Worm (Caenorhabditis elegans): Measurements from ENCODE around the gene F53F1.6.
A peak's percentile ranks its signal among the peaks of the same experiment; 100 is the strongest.

The F53F1.6 gene

DNA sequence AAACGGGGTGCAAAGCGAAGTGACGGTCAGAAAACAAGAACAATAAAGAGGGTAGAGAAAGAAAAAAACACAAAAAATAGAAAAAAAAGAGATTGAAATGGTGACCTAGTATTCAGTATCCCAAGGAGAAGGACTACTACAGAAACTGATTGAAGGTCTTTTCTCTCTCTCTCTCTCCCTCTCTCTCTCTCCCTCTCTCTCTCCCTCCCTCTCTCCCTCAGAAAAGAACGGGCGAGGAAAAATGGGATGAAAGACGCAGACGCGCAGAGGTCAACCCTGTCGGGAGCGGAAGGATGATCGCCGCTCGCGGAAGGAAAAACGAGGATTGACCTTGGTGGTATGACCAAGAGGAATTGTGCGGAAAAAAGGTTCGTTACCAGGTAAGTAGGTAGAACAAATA, 42.9 kb downstream of the F53F1.6 start:
- TF ChIP-seq nhr-76 (tag; optimal IDR thresholded peaks at IDR 0.05) (no peak), egl-5 (tag; optimal IDR thresholded peaks at IDR 0.05) (no peak), aly-2 (tag; optimal IDR thresholded peaks at IDR 0.05) (no peak), daf-12 (tag; optimal IDR thresholded peaks at IDR 0.05) (no peak), pha-4 (tag; optimal IDR thresholded peaks at IDR 0.05) (no peak), fos-1 (tag; optimal IDR thresholded peaks at IDR 0.05) (no peak), lsy-12 (tag; optimal IDR thresholded peaks at IDR 0.05) (peak; percentile 18), nhr-67 (tag; optimal IDR thresholded peaks at IDR 0.05) (no peak), elt-3 (tag; optimal IDR thresholded peaks at IDR 0.05) (no peak), nhr-25 (tag; optimal IDR thresholded peaks at IDR 0.05) (peak; percentile 93), elt-2 (tag; optimal IDR thresholded peaks at IDR 0.05) (peak; percentile 31), snpc-4 (tag; optimal IDR thresholded peaks at IDR 0.05) (no peak), sea-2 (GFP tag; optimal IDR thresholded peaks at IDR 0.05) (no peak), ceh-28 (tag; optimal IDR thresholded peaks at IDR 0.05) (peak; percentile 56), jun-1 (tag; optimal IDR thresholded peaks at IDR 0.05) (peak; percentile 16), zag-1 (tag; optimal IDR thresholded peaks at IDR 0.05) (no peak), nhr-23 (tag; optimal IDR thresholded peaks at IDR 0.05) (peak; percentile 95), tbx-2 (tag; optimal IDR thresholded peaks at IDR 0.05) (peak; percentile 6), lin-15B (tag; optimal IDR thresholded peaks at IDR 0.05) (no peak), mdl-1 (tag; optimal IDR thresholded peaks at IDR 0.05) (no peak), nhr-11 (tag; optimal IDR thresholded peaks at IDR 0.05) (no peak), nhr-12 (tag; optimal IDR thresholded peaks at IDR 0.05) (no peak), eor-1 (tag; optimal IDR thresholded peaks at IDR 0.05) (no peak), lin-39 (tag; optimal IDR thresholded peaks at IDR 0.05) (no peak), ceh-16 (tag; optimal IDR thresholded peaks at IDR 0.05) (no peak), egl-27 (tag; optimal IDR thresholded peaks at IDR 0.05) (no peak), fkh-2 (tag; optimal IDR thresholded peaks at IDR 0.05) (no peak), unc-39 (tag; optimal IDR thresholded peaks at IDR 0.05) (no peak), ztf-4 (tag; optimal IDR thresholded peaks at IDR 0.05) (no peak), nfya-1 (tag; optimal IDR thresholded peaks at IDR 0.05; ENCODE audit: insufficient read depth) (no peak), nhr-28 (tag; optimal IDR thresholded peaks at IDR 0.05) (no peak), ceh-9 (tag; optimal IDR thresholded peaks at IDR 0.05) (no peak), R02D3.7 (tag; optimal IDR thresholded peaks at IDR 0.05) (no peak), hmg-11 (tag; optimal IDR thresholded peaks at IDR 0.05) (no peak), fkh-10 (GFP tag; optimal IDR thresholded peaks at IDR 0.05) (no peak), nhr-237 (tag; optimal IDR thresholded peaks at IDR 0.05) (no peak), unc-62 (GFP tag; optimal IDR thresholded peaks at IDR 0.05) (no peak), ceh-82 (tag; optimal IDR thresholded peaks at IDR 0.05) (no peak), ZK546.5 (tag; optimal IDR thresholded peaks at IDR 0.05) (no peak), ama-1 (optimal IDR thresholded peaks at IDR 0.05) (no peak), skn-1 (tag; optimal IDR thresholded peaks at IDR 0.05) (no peak), nhr-43 (tag; optimal IDR thresholded peaks at IDR 0.05; ENCODE audit: poor library complexity, severe bottlenecking) (peak; percentile 49), pqm-1 (tag; optimal IDR thresholded peaks at IDR 0.05) (no peak), elt-1 (tag; optimal IDR thresholded peaks at IDR 0.05) (no peak), ztf-11 (tag; optimal IDR thresholded peaks at IDR 0.05) (no peak), nhr-77 (tag; optimal IDR thresholded peaks at IDR 0.05) (no peak), mml-1 (tag; optimal IDR thresholded peaks at IDR 0.05) (no peak)

DNA sequence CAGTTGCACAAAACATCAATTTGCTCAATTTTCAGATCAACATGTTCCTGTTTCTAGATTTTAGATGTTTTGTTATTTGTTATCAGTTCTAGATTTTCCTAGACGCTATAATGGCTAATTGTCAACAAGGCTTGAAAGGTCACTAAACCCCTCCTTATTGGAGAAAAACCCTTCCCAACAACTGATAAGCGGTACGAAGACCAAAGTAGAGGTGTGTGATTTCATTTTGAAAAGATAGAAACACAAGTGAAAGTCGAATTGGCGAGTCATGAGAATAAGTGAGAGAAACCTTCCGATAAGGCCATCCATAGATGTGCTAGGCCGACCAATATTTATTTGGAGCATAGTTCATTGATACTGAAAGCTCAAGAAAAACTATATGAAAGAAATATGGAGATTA, 43.8 kb downstream of the F53F1.6 start:
- TF ChIP-seq nhr-11 (tag; optimal IDR thresholded peaks at IDR 0.05) (no peak), lsy-12 (tag; optimal IDR thresholded peaks at IDR 0.05) (no peak), ztf-11 (tag; optimal IDR thresholded peaks at IDR 0.05) (no peak), nhr-23 (tag; optimal IDR thresholded peaks at IDR 0.05) (peak; percentile 67), ceh-82 (tag; optimal IDR thresholded peaks at IDR 0.05) (no peak), snpc-4 (tag; optimal IDR thresholded peaks at IDR 0.05) (no peak), egl-5 (tag; optimal IDR thresholded peaks at IDR 0.05) (no peak), ceh-9 (tag; optimal IDR thresholded peaks at IDR 0.05) (no peak), unc-62 (GFP tag; optimal IDR thresholded peaks at IDR 0.05) (no peak), nhr-12 (tag; optimal IDR thresholded peaks at IDR 0.05) (no peak), ama-1 (optimal IDR thresholded peaks at IDR 0.05) (no peak), mdl-1 (tag; optimal IDR thresholded peaks at IDR 0.05) (no peak), unc-39 (tag; optimal IDR thresholded peaks at IDR 0.05) (no peak), nhr-237 (tag; optimal IDR thresholded peaks at IDR 0.05) (no peak), ZK546.5 (tag; optimal IDR thresholded peaks at IDR 0.05) (no peak), elt-1 (tag; optimal IDR thresholded peaks at IDR 0.05) (no peak), hmg-11 (tag; optimal IDR thresholded peaks at IDR 0.05) (no peak), nhr-43 (tag; optimal IDR thresholded peaks at IDR 0.05; ENCODE audit: poor library complexity, severe bottlenecking) (no peak), eor-1 (tag; optimal IDR thresholded peaks at IDR 0.05) (no peak), sea-2 (GFP tag; optimal IDR thresholded peaks at IDR 0.05) (no peak), zag-1 (tag; optimal IDR thresholded peaks at IDR 0.05) (no peak), nhr-25 (tag; optimal IDR thresholded peaks at IDR 0.05) (no peak), nfya-1 (tag; optimal IDR thresholded peaks at IDR 0.05; ENCODE audit: insufficient read depth) (no peak), pha-4 (tag; optimal IDR thresholded peaks at IDR 0.05) (peak; percentile 64), R02D3.7 (tag; optimal IDR thresholded peaks at IDR 0.05) (no peak), elt-2 (tag; optimal IDR thresholded peaks at IDR 0.05) (peak; percentile 98), nhr-77 (tag; optimal IDR thresholded peaks at IDR 0.05) (no peak), nhr-76 (tag; optimal IDR thresholded peaks at IDR 0.05) (no peak), jun-1 (tag; optimal IDR thresholded peaks at IDR 0.05) (peak; percentile 62), elt-3 (tag; optimal IDR thresholded peaks at IDR 0.05) (no peak), pqm-1 (tag; optimal IDR thresholded peaks at IDR 0.05) (peak; percentile 70), fkh-10 (GFP tag; optimal IDR thresholded peaks at IDR 0.05) (no peak), daf-12 (tag; optimal IDR thresholded peaks at IDR 0.05) (no peak), lin-39 (tag; optimal IDR thresholded peaks at IDR 0.05) (no peak), skn-1 (tag; optimal IDR thresholded peaks at IDR 0.05) (no peak)
